Fruit fly (Drosophila melanogaster) whole organism, embryonic: ENCODE data around the gene C901.

Experiments used
- Atf3 ChIP-seq: fragments of 200-800 bp; sonication (Bioruptor generic); optimal IDR thresholded peaks from 3 replicates; lab custom pipeline; 2016; ENCODE audit warnings: missing biosample characterization, missing genetic modification characterization
- B-H2 ChIP-seq: fragments of 200-800 bp; sonication (Bioruptor generic); optimal IDR thresholded peaks from 2 replicates; lab custom pipeline; 2018; ENCODE audit warnings: missing biosample characterization, mild to moderate bottlenecking, missing genetic modification characterization
- CG10366 ChIP-seq: fragments of 200-800 bp; sonication (Bioruptor generic); IDR thresholded peaks from 2 replicates; pipeline ENCODE4 v1.3.6; 2022; ENCODE audit warnings: missing biosample characterization, missing genetic modification characterization
- CG11085 ChIP-seq: fragments of 200-800 bp; sonication (Bioruptor generic); IDR thresholded peaks from 2 replicates; pipeline ENCODE4 v1.3.6; 2022; ENCODE audit warnings: missing biosample characterization, missing genetic modification characterization
- CG11093 ChIP-seq: fragments of 200-800 bp; sonication (Bioruptor generic); IDR thresholded peaks from 3 replicates; pipeline ENCODE4 v1.3.6; 2022; ENCODE audit warnings: missing biosample characterization, missing genetic modification characterization
- CG12391 ChIP-seq: fragments of 200-800 bp; sonication (Bioruptor generic); optimal IDR thresholded peaks from 3 replicates; lab custom pipeline; 2018; ENCODE audit warnings: missing biosample characterization, mild to moderate bottlenecking, missing genetic modification characterization, moderate library complexity
- CG13123 ChIP-seq: fragments of 200-800 bp; sonication (Bioruptor generic); optimal IDR thresholded peaks from 2 replicates; lab custom pipeline; 2016; ENCODE audit warnings: missing biosample characterization, missing genetic modification characterization
- CG16813 ChIP-seq: fragments of 200-800 bp; sonication (Bioruptor generic); IDR thresholded peaks from 3 replicates; pipeline ENCODE4 v1.3.6; 2022; ENCODE audit warnings: missing biosample characterization, missing genetic modification characterization; ENCODE audit not compliant: partially characterized antibody
- CG17186 ChIP-seq: fragments of 200-800 bp; sonication (Bioruptor generic); optimal IDR thresholded peaks from 3 replicates; lab custom pipeline; 2017; ENCODE audit warnings: missing biosample characterization, missing genetic modification reagents, missing genetic modification characterization
- CG1832 ChIP-seq: fragments of 200-800 bp; sonication (Bioruptor generic); optimal IDR thresholded peaks from 2 replicates; lab custom pipeline; 2017; ENCODE audit warnings: missing biosample characterization, mild to moderate bottlenecking, missing genetic modification characterization, inconsistent platforms
- CG18476 ChIP-seq: fragments of 200-800 bp; sonication (Bioruptor generic); optimal IDR thresholded peaks from 2 replicates; lab custom pipeline; 2016; ENCODE audit warnings: missing biosample characterization, mild to moderate bottlenecking, missing genetic modification characterization
- CG3065 ChIP-seq: fragments of 200-800 bp; sonication (Bioruptor generic); optimal IDR thresholded peaks from 2 replicates; lab custom pipeline; 2016; ENCODE audit warnings: missing biosample characterization, missing genetic modification characterization
- CG31441 ChIP-seq: fragments of 200-800 bp; sonication (Bioruptor generic); IDR thresholded peaks from 2 replicates; pipeline ENCODE4 v1.3.6; 2022; ENCODE audit warnings: missing biosample characterization, missing genetic modification characterization
- CG43689 ChIP-seq: fragments of 200-800 bp; sonication (Bioruptor generic); IDR thresholded peaks from 2 replicates; pipeline ENCODE4 v1.3.6; 2022; ENCODE audit warnings: missing biosample characterization, missing genetic modification characterization
- CG6654 ChIP-seq: fragments of 200-800 bp; sonication (Bioruptor generic); optimal IDR thresholded peaks from 2 replicates; lab custom pipeline; 2017; ENCODE audit warnings: missing biosample characterization, mild to moderate bottlenecking, missing genetic modification characterization
- CG7271 ChIP-seq: fragments of 200-800 bp; sonication (Bioruptor generic); optimal IDR thresholded peaks from 2 replicates; lab custom pipeline; 2018; ENCODE audit warnings: missing biosample characterization, mild to moderate bottlenecking, missing genetic modification characterization, moderate library complexity
- CG7963 ChIP-seq: fragments of 200-800 bp; sonication (Bioruptor generic); IDR thresholded peaks from 3 replicates; pipeline ENCODE4 v1.3.6; 2022; ENCODE audit warnings: missing biosample characterization, missing genetic modification characterization; ENCODE audit not compliant: partially characterized antibody
- CG8924 ChIP-seq: fragments of 200-800 bp; optimal IDR thresholded peaks from 3 replicates; lab custom pipeline; 2019; ENCODE audit warnings: missing biosample characterization, mild to moderate bottlenecking, missing genetic modification characterization, moderate library complexity
- CG8944 ChIP-seq: fragments of 200-800 bp; sonication (Bioruptor generic); optimal IDR thresholded peaks from 3 replicates; lab custom pipeline; 2016; ENCODE audit warnings: missing biosample characterization, missing genetic modification characterization
- CG9609 ChIP-seq: fragments of 200-800 bp; sonication (Bioruptor generic); optimal IDR thresholded peaks from 3 replicates; lab custom pipeline; 2016; ENCODE audit warnings: missing biosample characterization, missing genetic modification characterization
- CG9876 ChIP-seq: fragments of 200-800 bp; sonication (Bioruptor generic); optimal IDR thresholded peaks from 2 replicates; lab custom pipeline; 2016; ENCODE audit warnings: missing biosample characterization, missing genetic modification characterization
- D19B ChIP-seq: fragments of 200-800 bp; sonication (Bioruptor generic); optimal IDR thresholded peaks from 2 replicates; lab custom pipeline; 2017; ENCODE audit warnings: missing biosample characterization, mild to moderate bottlenecking, missing genetic modification characterization
- Doc3 ChIP-seq: fragments of 200-800 bp; sonication (Bioruptor generic); IDR thresholded peaks from 3 replicates; pipeline ENCODE4 v1.3.6; 2022; ENCODE audit warnings: missing biosample characterization, missing genetic modification characterization; ENCODE audit not compliant: partially characterized antibody
- ERR ChIP-seq: fragments of 200-800 bp; sonication (Bioruptor generic); optimal IDR thresholded peaks from 2 replicates; lab custom pipeline; 2016; ENCODE audit warnings: missing biosample characterization, missing genetic modification characterization
- Gsc ChIP-seq: fragments of 200-800 bp; sonication (Bioruptor generic); IDR thresholded peaks from 2 replicates; pipeline ENCODE4 v1.3.6; 2022; ENCODE audit warnings: missing biosample characterization, missing genetic modification characterization
- Nf-YA ChIP-seq: fragments of 200-800 bp; sonication (Bioruptor generic); IDR thresholded peaks from 2 replicates; pipeline ENCODE4 v1.3.6; 2022; ENCODE audit warnings: missing biosample characterization, missing genetic modification characterization
- Pdp1 ChIP-seq, 2 experiments: fragments of 200-800 bp; sonication (Bioruptor generic); optimal IDR thresholded peaks; 3 replicates each; lab custom pipeline; 2016; ENCODE audit warnings: missing biosample characterization in 2 of 2, missing genetic modification characterization in 2 of 2, mild to moderate bottlenecking in 1 of 2, moderate library complexity in 1 of 2
- Rfx ChIP-seq: fragments of 200-800 bp; sonication (Bioruptor generic); IDR thresholded peaks from 2 replicates; pipeline ENCODE4 v1.3.6; 2022; ENCODE audit warnings: missing biosample characterization, missing genetic modification characterization
- Sry-δ ChIP-seq: fragments of 200-800 bp; sonication (Bioruptor generic); optimal IDR thresholded peaks from 2 replicates; lab custom pipeline; 2016; ENCODE audit warnings: missing biosample characterization, missing genetic modification characterization
- Vsx1 ChIP-seq: fragments of 200-800 bp; sonication (Bioruptor generic); optimal IDR thresholded peaks from 2 replicates; lab custom pipeline; 2017; ENCODE audit warnings: missing biosample characterization, mild to moderate bottlenecking, missing genetic modification characterization, missing genetic modification reagents
- YL-1 ChIP-seq: fragments of 200-800 bp; sonication (Bioruptor generic); optimal IDR thresholded peaks from 3 replicates; lab custom pipeline; 2017; ENCODE audit warnings: missing biosample characterization, mild to moderate bottlenecking, missing genetic modification characterization
- ase ChIP-seq: fragments of 200-800 bp; sonication (Bioruptor generic); IDR thresholded peaks from 3 replicates; pipeline ENCODE4 v1.3.6; 2022; ENCODE audit warnings: missing biosample characterization, missing genetic modification characterization
- ash1 ChIP-seq: fragments of 200-800 bp; sonication (Bioruptor generic); optimal IDR thresholded peaks from 2 replicates; lab custom pipeline; 2018; ENCODE audit warnings: missing biosample characterization, mild to moderate bottlenecking, missing genetic modification characterization
- cato ChIP-seq: fragments of 200-800 bp; sonication (Bioruptor generic); optimal IDR thresholded peaks from 2 replicates; lab custom pipeline; 2016; ENCODE audit warnings: missing biosample characterization, missing genetic modification characterization, borderline replicate concordance
- chn ChIP-seq: fragments of 200-800 bp; sonication (Bioruptor generic); optimal IDR thresholded peaks from 2 replicates; lab custom pipeline; 2016; ENCODE audit warnings: missing biosample characterization, missing genetic modification characterization
- da ChIP-seq: fragments of 200-800 bp; sonication (Bioruptor generic); optimal IDR thresholded peaks from 2 replicates; lab custom pipeline; 2016; ENCODE audit warnings: missing biosample characterization, missing genetic modification characterization
- fd96Cb ChIP-seq: fragments of 200-800 bp; sonication (Bioruptor generic); optimal IDR thresholded peaks from 2 replicates; lab custom pipeline; 2018; ENCODE audit warnings: missing biosample characterization, mild to moderate bottlenecking, missing genetic modification characterization, moderate library complexity
- gcm2 ChIP-seq: fragments of 200-800 bp; sonication (Bioruptor generic); optimal IDR thresholded peaks from 2 replicates; lab custom pipeline; 2016; ENCODE audit warnings: missing biosample characterization, missing genetic modification characterization
- grn ChIP-seq: fragments of 200-800 bp; sonication (Bioruptor generic); optimal IDR thresholded peaks from 3 replicates; lab custom pipeline; 2017; ENCODE audit warnings: missing biosample characterization, missing genetic modification characterization
- knrl ChIP-seq: fragments of 200-800 bp; sonication (Bioruptor generic); IDR thresholded peaks from 3 replicates; pipeline ENCODE4 v1.3.6; 2022; ENCODE audit warnings: missing biosample characterization, missing genetic modification characterization; ENCODE audit not compliant: partially characterized antibody
- lilli ChIP-seq: fragments of 200-800 bp; sonication (Bioruptor generic); optimal IDR thresholded peaks from 3 replicates; lab custom pipeline; 2016; ENCODE audit warnings: missing biosample characterization, missing genetic modification characterization
- odd ChIP-seq: fragments of 200-800 bp; sonication (Bioruptor generic); optimal IDR thresholded peaks from 2 replicates; lab custom pipeline; 2017; ENCODE audit warnings: missing biosample characterization, mild to moderate bottlenecking, missing genetic modification characterization
- otp ChIP-seq: fragments of 200-800 bp; sonication (Bioruptor generic); IDR thresholded peaks from 3 replicates; pipeline ENCODE4, ENCODE4 v1.3.6; 2022; ENCODE audit warnings: missing biosample characterization, missing genetic modification characterization
- phol ChIP-seq: fragments of 200-800 bp; sonication (Bioruptor generic); optimal IDR thresholded peaks from 3 replicates; lab custom pipeline; 2018; ENCODE audit warnings: missing biosample characterization, mild to moderate bottlenecking, missing genetic modification characterization, moderate library complexity
- scrt ChIP-seq: fragments of 200-800 bp; sonication (Bioruptor generic); optimal IDR thresholded peaks from 2 replicates; lab custom pipeline; 2018; ENCODE audit warnings: missing biosample characterization, mild to moderate bottlenecking, missing genetic modification characterization, moderate library complexity
- slbo ChIP-seq: fragments of 200-800 bp; sonication (Bioruptor generic); IDR thresholded peaks from 2 replicates; pipeline ENCODE4 v1.3.6; 2022; ENCODE audit warnings: missing biosample characterization, missing genetic modification characterization
- sob ChIP-seq: fragments of 200-800 bp; sonication (Bioruptor generic); IDR thresholded peaks from 2 replicates; pipeline ENCODE4 v1.3.6; 2022; ENCODE audit warnings: missing biosample characterization, missing genetic modification characterization
- tgo ChIP-seq: fragments of 200-800 bp; sonication (Bioruptor generic); IDR thresholded peaks from 3 replicates; pipeline ENCODE4 v1.3.6; 2022; ENCODE audit warnings: missing biosample characterization, missing genetic modification characterization
- unc-4 ChIP-seq: fragments of 200-800 bp; sonication (Bioruptor generic); IDR thresholded peaks from 2 replicates; pipeline ENCODE4 v1.3.6; 2022; ENCODE audit warnings: missing biosample characterization, missing genetic modification characterization; ENCODE audit not compliant: partially characterized antibody
- unpg ChIP-seq: fragments of 200-800 bp; sonication (Bioruptor generic); optimal IDR thresholded peaks from 3 replicates; lab custom pipeline; 2018; ENCODE audit warnings: missing biosample characterization, mild to moderate bottlenecking, missing genetic modification characterization, moderate library complexity

Gene C901

dm6 chrX:10936599-10936998 is 30.3 kb downstream of the C901 start (continued):
- TF ChIP-seq scrt (peak; percentile 77), grn (GFP tag; lab: Kevin White, UChicago) (peak; percentile 19), CG43689 (GFP tag; lab: Robert Waterston, UW) (peak; percentile 74), D19B (GFP tag; lab: Kevin White, UChicago) (peak; percentile 30), fd96Cb (tag; lab: Kevin White, UChicago) (peak; percentile 84), CG8944 (GFP tag; lab: Kevin White, UChicago) (peak; percentile 62), Vsx1 (GFP tag; lab: Kevin White, UChicago) (peak; percentile 61), CG16813 (no peak), CG9609 (peak; percentile 67), otp (peak; percentile 67; the same call in 2 of the 3 replicates), slbo (GFP tag; lab: Robert Waterston, UW) (peak; percentile 88), odd (GFP tag; lab: Kevin White, UChicago) (peak; percentile 80), CG18476 (GFP tag; lab: Kevin White, UChicago) (peak; percentile 61), Pdp1 (GFP tag; optimal IDR thresholded peaks at IDR 0.05; lab: Kevin White, UChicago) (peak; percentile 78 to 82), knrl (GFP tag; lab: Robert Waterston, UW) (no peak), unpg (peak; percentile 89), CG11093 (GFP tag; lab: Robert Waterston, UW) (peak; percentile 76; the same call in 1 of the 3 replicates), CG31441 (GFP tag; lab: Robert Waterston, UW) (peak; percentile 88), CG3065 (peak; percentile 25), CG13123 (peak; percentile 64), ase (GFP tag; lab: Robert Waterston, UW) (peak; percentile 73; the same call in 2 of the 3 replicates), Doc3 (GFP tag; lab: Robert Waterston, UW) (no peak), chn (GFP tag; lab: Kevin White, UChicago) (peak; percentile 42), YL-1 (GFP tag; lab: Kevin White, UChicago) (peak; percentile 13), da (GFP tag; lab: Kevin White, UChicago) (no peak), cato (peak; percentile 58), Gsc (GFP tag; lab: Robert Waterston, UW) (peak; percentile 44; the same call in 1 of the 2 replicates), CG6654 (GFP tag; lab: Kevin White, UChicago) (peak; percentile 40), ash1 (GFP tag; lab: Kevin White, UChicago) (no peak), unc-4 (GFP tag; lab: Robert Waterston, UW) (no peak), ERR (GFP tag; lab: Kevin White, UChicago) (peak; percentile 66), CG17186 (GFP tag; lab: Kevin White, UChicago) (no peak), Nf-YA (GFP tag; lab: Robert Waterston, UW) (peak; percentile 74; the same call in 1 of the 2 replicates), Sry-δ (GFP tag; lab: Kevin White, UChicago) (peak; percentile 41), phol (tag; lab: Kevin White, UChicago) (peak; percentile 85), CG11085 (GFP tag; lab: Robert Waterston, UW) (peak; percentile 62), sob (peak; percentile 86), CG8924 (tag; lab: Kevin White, UChicago) (peak; percentile 88), Rfx (GFP tag; lab: Robert Waterston, UW) (peak; percentile 88), CG9876 (GFP tag; lab: Kevin White, UChicago) (peak; percentile 34), CG7963 (GFP tag; lab: Robert Waterston, UW) (no peak), gcm2 (peak; percentile 7), CG7271 (tag; lab: Kevin White, UChicago) (peak; percentile 52), CG12391 (tag; lab: Kevin White, UChicago) (peak; percentile 89), CG1832 (GFP tag; lab: Kevin White, UChicago) (no peak), CG10366 (GFP tag; lab: Robert Waterston, UW) (peak; percentile 86), tgo (GFP tag; lab: Robert Waterston, UW) (peak; percentile 80), lilli (GFP tag; lab: Kevin White, UChicago) (peak; percentile 81), B-H2 (GFP tag; lab: Kevin White, UChicago) (no peak), Atf3 (GFP tag; lab: Kevin White, UChicago) (peak; percentile 69)
